Worm (Caenorhabditis elegans) whole organism, young adult: ENCODE data around the gene R04B3.2.

ENCODE experiments used
- F37B4.10 ChIP-seq: fragments of 200-800 bp; sonication (Bioruptor generic); IDR thresholded peaks from 2 replicates; pipeline ENCODE4 v1.3.6; 2022; ENCODE audit warnings: missing genetic modification characterization, missing compliant biosample characterization
- F49E8.2 ChIP-seq: sonication (generic microtip); optimal IDR thresholded peaks from 3 replicates; lab custom pipeline; 2017; ENCODE audit warnings: missing genetic modification characterization, mild to moderate bottlenecking, missing compliant biosample characterization, antibody characterized with exemption, moderate library complexity; ENCODE audit not compliant: insufficient read depth
- F55B11.4 ChIP-seq: sonication (generic microtip); optimal IDR thresholded peaks from 2 replicates; lab custom pipeline; 2016; ENCODE audit warnings: missing compliant biosample characterization, missing genetic modification characterization, borderline replicate concordance; ENCODE audit not compliant: insufficient read depth
- K12H6.12 ChIP-seq: fragments of 200-800 bp; sonication (Bioruptor generic); optimal IDR thresholded peaks from 2 replicates; lab custom pipeline; 2018; ENCODE audit warnings: mild to moderate bottlenecking, missing genetic modification characterization, missing compliant biosample characterization
- T07F8.4 ChIP-seq: sonication (generic microtip); optimal IDR thresholded peaks from 2 replicates; lab custom pipeline; 2016; ENCODE audit warnings: mild to moderate bottlenecking, missing genetic modification characterization, moderate library complexity, missing compliant biosample characterization
- Y53F4B.3 ChIP-seq: fragments of 200-800 bp; sonication (Bioruptor generic); IDR thresholded peaks from 2 replicates; pipeline ENCODE4 v1.3.6; 2022; ENCODE audit warnings: missing genetic modification reagents, missing genetic modification characterization, missing compliant biosample characterization
- Y53G8AR.9 ChIP-seq: fragments of 200-800 bp; sonication (Bioruptor generic); conservative IDR thresholded peaks from 2 replicates; pipeline ENCODE4 v1.3.6; 2022; ENCODE audit warnings: missing genetic modification reagents, missing genetic modification characterization, missing compliant biosample characterization
- Y56A3A.18 ChIP-seq: fragments of 200-800 bp; sonication (Bioruptor generic); IDR thresholded peaks from 2 replicates; pipeline ENCODE4 v1.3.6; 2022; ENCODE audit warnings: missing genetic modification reagents, missing genetic modification characterization, missing compliant biosample characterization
- ZK185.1 ChIP-seq: sonication (generic microtip); optimal IDR thresholded peaks from 2 replicates; lab custom pipeline; 2016; ENCODE audit warnings: mild to moderate bottlenecking, missing genetic modification characterization, missing compliant biosample characterization; ENCODE audit not compliant: poor library complexity, severe bottlenecking
- aptf-3 ChIP-seq: fragments of 200-800 bp; sonication (Bioruptor generic); IDR thresholded peaks from 2 replicates; pipeline ENCODE4 v1.3.6; 2022; ENCODE audit warnings: missing genetic modification characterization, missing compliant biosample characterization
- cebp-2 ChIP-seq: fragments of 200-800 bp; sonication (Bioruptor generic); IDR thresholded peaks from 2 replicates; pipeline ENCODE4 v1.3.6; 2022; ENCODE audit warnings: missing genetic modification characterization, missing compliant biosample characterization
- ceh-58 ChIP-seq: fragments of 200-800 bp; sonication (Bioruptor generic); IDR thresholded peaks from 2 replicates; pipeline ENCODE4 v1.3.6; 2022; ENCODE audit warnings: missing genetic modification characterization, missing compliant biosample characterization
- dox-1 ChIP-seq: fragments of 200-800 bp; sonication (Bioruptor generic); IDR thresholded peaks from 2 replicates; pipeline ENCODE4 v1.3.6; 2022; ENCODE audit warnings: missing genetic modification reagents, missing genetic modification characterization, missing compliant biosample characterization
- egl-44 ChIP-seq: fragments of 200-800 bp; sonication (Bioruptor generic); IDR thresholded peaks from 2 replicates; pipeline ENCODE4 v1.3.6; 2022; ENCODE audit warnings: missing genetic modification reagents, missing genetic modification characterization, missing compliant biosample characterization
- egrh-3 ChIP-seq: fragments of 200-800 bp; sonication (Bioruptor generic); IDR thresholded peaks from 2 replicates; pipeline ENCODE4 v1.3.6; 2022; ENCODE audit warnings: missing genetic modification reagents, missing genetic modification characterization, missing compliant biosample characterization
- ekl-4 ChIP-seq: fragments of 200-800 bp; sonication (Bioruptor generic); IDR thresholded peaks from 2 replicates; pipeline ENCODE4 v1.3.6; 2022; ENCODE audit warnings: missing genetic modification reagents, missing genetic modification characterization, missing compliant biosample characterization
- lag-1 ChIP-seq: fragments of 200-800 bp; sonication (Bioruptor generic); IDR thresholded peaks from 2 replicates; pipeline ENCODE4 v1.3.6; 2022; ENCODE audit warnings: missing genetic modification reagents, missing genetic modification characterization, missing compliant biosample characterization
- lin-26 ChIP-seq: fragments of 200-800 bp; sonication (Bioruptor generic); IDR thresholded peaks from 2 replicates; pipeline ENCODE4 v1.3.6; 2022; ENCODE audit warnings: missing genetic modification reagents, missing genetic modification characterization, missing compliant biosample characterization
- lin-35 ChIP-seq, 3 experiments: fragments of 150-350 bp in 2 of 3; sonication (generic microtip) in 1 of 3; optimal IDR thresholded peaks; 2 replicates each; lab custom pipeline; 2014 to 2018; ENCODE audit warnings: missing biosample characterization in 3 of 3, missing genetic modification characterization in 3 of 3, missing genetic modification reagents in 3 of 3
- nhr-179 ChIP-seq: sonication (generic microtip); optimal IDR thresholded peaks from 2 replicates; lab custom pipeline; 2016; ENCODE audit warnings: mild to moderate bottlenecking, missing genetic modification characterization, missing compliant biosample characterization
- nhr-80 ChIP-seq: sonication (generic microtip); optimal IDR thresholded peaks from 2 replicates; lab custom pipeline; 2016; ENCODE audit warnings: missing genetic modification characterization, missing compliant biosample characterization
- rpc-1 ChIP-seq, 2 experiments: fragments of 150-350 bp in 1 of 2; sonication (generic microtip) in 1 of 2; optimal IDR thresholded peaks; 2 replicates each; lab custom pipeline; 2014 to 2018; ENCODE audit warnings: missing biosample characterization in 1 of 2, missing genetic modification characterization in 1 of 2, missing genetic modification reagents in 1 of 2, missing genotype in 1 of 2
- sdz-38 ChIP-seq: sonication (generic microtip); optimal IDR thresholded peaks from 2 replicates; lab custom pipeline; 2016; ENCODE audit warnings: missing genotype, missing genetic modification characterization, missing compliant biosample characterization
- sea-2 ChIP-seq: fragments of 200-800 bp; sonication (Bioruptor generic); IDR thresholded peaks from 2 replicates; pipeline ENCODE4 v1.3.6; 2022; ENCODE audit warnings: missing genetic modification characterization, missing compliant biosample characterization
- snpc-3.4 ChIP-seq: sonication (generic microtip); optimal IDR thresholded peaks from 2 replicates; lab custom pipeline; 2017; ENCODE audit warnings: missing genetic modification characterization, mild to moderate bottlenecking, missing compliant biosample characterization, antibody characterized with exemption, moderate library complexity, missing genotype, missing genetic modification reagents
- somi-1 ChIP-seq: fragments of 200-800 bp; sonication (Bioruptor generic); optimal IDR thresholded peaks from 2 replicates; lab custom pipeline; 2018; ENCODE audit warnings: mild to moderate bottlenecking, missing genetic modification characterization, missing compliant biosample characterization
- sptf-2 ChIP-seq: fragments of 200-800 bp; sonication (Bioruptor generic); optimal IDR thresholded peaks from 2 replicates; lab custom pipeline; 2018; ENCODE audit warnings: mild to moderate bottlenecking, missing genetic modification characterization, missing compliant biosample characterization
- unc-130 ChIP-seq: sonication (generic microtip); optimal IDR thresholded peaks from 2 replicates; lab custom pipeline; 2016; ENCODE audit warnings: missing genetic modification reagents, missing genetic modification characterization, missing compliant biosample characterization
- zfh-2 ChIP-seq: fragments of 200-800 bp; sonication (Bioruptor generic); conservative IDR thresholded peaks from 2 replicates; pipeline ENCODE4 v1.3.6; 2022; ENCODE audit warnings: missing genetic modification reagents, missing genetic modification characterization, missing compliant biosample characterization
- ztf-6 ChIP-seq: fragments of 200-800 bp; sonication (Bioruptor generic); IDR thresholded peaks from 2 replicates; pipeline ENCODE4 v1.3.6; 2022; ENCODE audit warnings: missing genetic modification reagents, missing genetic modification characterization, missing compliant biosample characterization

The R04B3.2 gene

DNA sequence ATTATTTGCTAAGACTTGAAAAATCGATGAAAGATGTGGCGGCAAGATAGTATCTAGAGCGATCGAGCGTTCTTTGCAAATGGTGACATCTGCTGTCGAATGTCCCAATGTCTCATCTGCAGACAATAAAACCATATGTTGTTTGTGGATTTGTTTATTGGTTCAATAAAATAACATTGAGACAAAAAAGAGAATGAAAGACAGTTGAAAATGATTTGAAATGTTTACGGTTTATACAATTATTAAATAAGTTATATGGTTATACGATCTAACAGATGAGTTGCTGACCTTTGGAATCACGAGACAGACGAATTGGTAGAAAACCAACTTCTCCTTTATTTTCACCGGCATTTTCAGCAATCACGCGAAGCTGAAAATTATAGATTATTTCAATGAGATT, at the start of gene R04B3.2:
Gene R04B3.2, minus strand, starts transcription at position 101 of the 400 bp plus-strand sequence.
- no peak for TF ChIP-seq rpc-1 (optimal IDR thresholded peaks at IDR 0.05; lab: Kevin White, UChicago)
- TF ChIP-seq rpc-1 (tag; optimal IDR thresholded peaks at IDR 0.05; lab: Kevin White, UChicago), result no peak
- no peak for TF ChIP-seq K12H6.12 (tag; lab: Kevin White, UChicago)
- TF ChIP-seq somi-1 (GFP tag; lab: Kevin White, UChicago), result no peak
- TF ChIP-seq Y53G8AR.9 (GFP tag; lab: Robert Waterston, UW), result no peak
- no peak for TF ChIP-seq ekl-4 (GFP tag; lab: Robert Waterston, UW)
- no peak for TF ChIP-seq sea-2
- TF ChIP-seq nhr-179, result no peak
- TF ChIP-seq dox-1 (GFP tag; lab: Robert Waterston, UW), result no peak
- no peak for TF ChIP-seq lag-1
- TF ChIP-seq F37B4.10, result no peak
- no peak for TF ChIP-seq cebp-2 (GFP tag; lab: Robert Waterston, UW)
- TF ChIP-seq ZK185.1, result no peak
- TF ChIP-seq snpc-3.4 (tag; lab: Kevin White, UChicago), result no peak
- TF ChIP-seq egl-44, result no peak
- no peak for TF ChIP-seq Y53F4B.3 (GFP tag; lab: Robert Waterston, UW)
- TF ChIP-seq, all 124 proteins: peak for 0

ce11 chrX:2522658-2523057, 49.1 kb upstream of the R04B3.2 start:
- TF ChIP-seq ceh-58 (GFP tag; lab: Robert Waterston, UW) (no peak), ztf-6 (GFP tag; lab: Robert Waterston, UW) (no peak), dox-1 (GFP tag; lab: Robert Waterston, UW) (peak; percentile 40; the same call in 1 of the 2 replicates)

DNA sequence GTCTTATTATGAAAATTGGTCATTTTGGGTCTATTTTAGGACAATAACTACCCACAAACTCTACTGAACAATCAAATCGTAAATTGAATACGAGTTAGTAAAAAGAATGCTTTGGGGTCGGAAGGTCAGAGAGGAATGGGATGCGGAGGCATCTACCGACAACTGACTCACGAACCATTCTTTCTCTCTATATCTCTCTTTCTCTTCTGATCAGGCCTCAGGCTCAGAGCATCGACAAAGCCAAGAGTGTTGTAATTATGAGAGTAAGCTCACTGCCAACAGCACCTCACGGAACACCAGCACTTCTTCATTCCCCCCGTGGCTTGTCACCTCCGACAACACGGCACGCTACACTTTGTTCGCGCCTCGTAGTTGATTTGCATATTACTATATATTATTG, 46.9 kb upstream of the R04B3.2 start:
- TF ChIP-seq lin-26 (GFP tag; lab: Robert Waterston, UW), result no peak

DNA sequence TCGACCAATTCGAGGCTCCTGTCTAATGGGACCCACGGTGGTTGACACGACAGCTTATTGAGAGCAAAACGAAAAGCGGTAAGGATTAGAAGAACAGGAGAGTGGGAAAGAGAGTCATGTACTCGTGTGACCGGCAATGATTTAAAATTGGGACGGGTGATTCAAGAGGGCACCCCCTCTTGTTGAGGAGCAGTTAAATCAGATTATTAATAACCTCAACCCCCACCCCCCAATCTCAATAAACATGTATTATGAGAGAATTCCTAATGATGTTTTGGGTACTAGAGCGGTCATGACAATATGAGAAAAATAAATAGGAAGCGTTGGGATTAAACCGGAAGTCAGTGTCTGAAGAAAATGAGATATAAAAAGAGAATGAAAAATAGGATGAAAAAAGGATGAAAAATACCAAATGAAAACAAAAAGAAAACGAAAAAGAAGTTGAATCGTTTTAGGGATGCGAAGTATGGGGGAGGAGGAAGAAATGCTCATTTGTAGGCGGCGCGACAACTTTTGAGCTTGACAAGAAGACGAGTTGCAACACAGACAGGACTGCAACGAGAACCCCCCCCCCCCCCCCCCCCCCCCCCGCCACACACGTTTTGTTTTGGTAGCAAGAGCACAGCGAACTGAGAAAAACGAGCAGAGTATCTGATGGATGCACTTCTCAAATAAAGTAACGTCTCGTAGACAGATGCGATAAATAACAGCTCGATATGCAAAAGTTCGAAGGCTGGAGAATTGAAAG, 43.6 kb upstream of the R04B3.2 start:
- TF ChIP-seq Y56A3A.18 (GFP tag; lab: Robert Waterston, UW) (no peak), egrh-3 (GFP tag; lab: Robert Waterston, UW) (peak; percentile 65; the same call in 1 of the 2 replicates)

DNA sequence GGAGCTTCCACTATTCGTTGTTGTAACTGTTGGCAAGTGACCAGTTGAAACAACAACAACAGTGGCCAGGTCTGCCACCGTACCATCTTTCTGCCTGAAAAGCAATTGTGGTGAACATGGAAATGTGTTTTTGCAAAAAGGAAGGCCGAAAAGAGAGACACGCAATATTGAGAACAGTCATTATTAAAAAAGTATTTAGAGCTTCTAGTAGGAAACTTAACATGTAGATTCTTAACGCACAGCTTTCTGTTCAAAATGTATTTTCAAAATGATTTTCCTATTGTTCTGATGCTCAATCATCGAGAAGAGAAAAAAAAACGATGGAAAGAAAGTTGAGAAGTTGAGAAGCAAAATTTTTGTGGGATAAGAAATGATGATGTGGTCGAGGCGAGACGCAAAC, 41.7 kb upstream of the R04B3.2 start, which contains the start of gene syg-1:
Gene syg-1, minus strand, starts transcription at position 101 of the 400 bp plus-strand sequence.
- TF ChIP-seq sptf-2 (GFP tag; lab: Kevin White, UChicago) (no peak), sdz-38 (tag; lab: Kevin White, UChicago) (no peak), nhr-179 (no peak), nhr-80 (tag; lab: Kevin White, UChicago) (no peak), F55B11.4 (tag; lab: Kevin White, UChicago) (no peak), lin-35 (GFP tag; optimal IDR thresholded peaks at IDR 0.05; lab: Kevin White, UChicago) (no peak)

DNA sequence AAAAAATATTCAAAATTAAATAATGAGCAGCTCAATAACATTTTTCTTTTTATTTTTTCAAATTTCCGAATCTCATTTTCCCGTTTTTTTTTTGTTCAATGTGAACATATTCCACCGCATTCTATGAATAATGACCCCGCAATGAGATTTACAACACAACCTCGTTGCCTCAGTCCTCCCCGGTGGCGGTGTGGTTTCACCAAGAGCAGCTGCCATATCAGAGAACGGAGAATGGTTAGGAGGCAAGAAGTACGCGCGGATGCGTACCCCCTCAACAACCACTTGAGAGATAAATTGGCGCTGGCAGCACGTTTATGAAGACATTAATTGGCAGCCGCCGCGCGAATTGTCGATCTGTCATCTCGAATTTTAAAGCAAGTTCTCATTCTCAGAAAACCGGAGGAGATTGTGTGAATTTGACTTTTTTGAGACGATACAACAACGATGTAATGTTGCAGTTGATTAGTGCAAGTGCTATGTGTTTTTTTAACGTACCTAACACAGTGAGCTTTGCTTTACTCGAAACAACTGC, 40.2 kb upstream of the R04B3.2 start:
- TF ChIP-seq zfh-2 (0 out of 2 replicates have a peak, but pooled peaks have one; percentile 40), F49E8.2 (tag; lab: Kevin White, UChicago) (no peak), T07F8.4 (tag; lab: Kevin White, UChicago) (no peak), unc-130 (GFP tag; lab: Kevin White, UChicago) (no peak), ceh-58 (GFP tag; lab: Robert Waterston, UW) (no peak), aptf-3 (GFP tag; lab: Robert Waterston, UW) (no peak), nhr-80 (tag; lab: Kevin White, UChicago) (no peak)
- TF ChIP-seq, all 124 proteins: peak for 1
